Fruit fly (Drosophila melanogaster): Measurements from ENCODE around the gene EndoU.
A peak's percentile ranks its signal among the peaks of the same experiment; 100 is the strongest.

The EndoU gene

DNA sequence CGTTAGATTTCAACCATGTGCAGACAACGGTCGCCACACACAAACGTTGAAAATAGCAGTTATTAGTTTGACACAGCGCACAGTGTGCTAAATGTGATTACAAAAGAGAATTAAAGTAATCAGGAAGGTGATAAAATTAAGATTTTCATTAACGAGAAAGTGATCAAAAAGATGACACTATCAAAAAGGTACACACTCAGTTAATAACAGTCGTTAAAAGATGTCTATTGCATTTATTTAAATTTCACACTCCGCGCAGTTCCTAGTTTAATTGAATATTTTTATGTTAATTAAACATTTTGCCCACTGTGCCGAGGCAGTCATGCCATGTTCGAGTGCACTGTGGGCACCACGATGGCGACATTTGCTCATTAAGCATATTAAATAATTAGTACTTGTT lies 19.0 kb downstream of the EndoU start (continued):
- TF ChIP-seq Lim3 (GFP tag; IDR thresholded peaks at IDR 0.05) (no peak), CG33213 (GFP tag; optimal IDR thresholded peaks at IDR 0.05) (no peak), Hey (tag; optimal IDR thresholded peaks at IDR 0.05) (no peak), ftz-f1 (GFP tag; optimal IDR thresholded peaks at IDR 0.05) (no peak), CG4854 (GFP tag; optimal IDR thresholded peaks at IDR 0.05) (no peak), Bdp1 (GFP tag; optimal IDR thresholded peaks at IDR 0.05) (no peak), CG14441 (GFP tag; IDR thresholded peaks at IDR 0.05) (peak; percentile 70), dmrt11E (tag; optimal IDR thresholded peaks at IDR 0.05) (no peak), HmgZ (tag; optimal IDR thresholded peaks at IDR 0.05) (no peak), fd64A (GFP tag; optimal IDR thresholded peaks at IDR 0.05) (no peak), Dip2 (GFP tag; IDR thresholded peaks at IDR 0.05) (no peak), crc (GFP tag; optimal IDR thresholded peaks at IDR 0.05) (no peak), exex (tag; optimal IDR thresholded peaks at IDR 0.05) (no peak), repo (GFP tag; optimal IDR thresholded peaks at IDR 0.05) (no peak), CG12155 (GFP tag; optimal IDR thresholded peaks at IDR 0.05) (no peak), bigmax (GFP tag; optimal IDR thresholded peaks at IDR 0.05) (no peak), CG2202 (tag; optimal IDR thresholded peaks at IDR 0.05) (no peak), Sry-δ (GFP tag; optimal IDR thresholded peaks at IDR 0.05) (no peak), CG10366 (GFP tag; IDR thresholded peaks at IDR 0.05) (peak; percentile 29; the same call in 1 of the 2 replicates), prd (optimal IDR thresholded peaks at IDR 0.05) (no peak), prd (GFP tag; IDR thresholded peaks at IDR 0.05) (peak; percentile 61; the same call in 1 of the 3 replicates), jigr1 (GFP tag; IDR thresholded peaks at IDR 0.05) (no peak), toy (GFP tag; IDR thresholded peaks at IDR 0.05) (no peak), Dek (tag; optimal IDR thresholded peaks at IDR 0.05) (no peak), CG10321 (GFP tag; IDR thresholded peaks at IDR 0.05) (no peak), CG11723 (GFP tag; optimal IDR thresholded peaks at IDR 0.05) (no peak), slbo (GFP tag; IDR thresholded peaks at IDR 0.05) (no peak), odd (GFP tag; optimal IDR thresholded peaks at IDR 0.05) (peak; percentile 3), yki (optimal IDR thresholded peaks at IDR 0.05) (no peak), sqz (GFP tag; optimal IDR thresholded peaks at IDR 0.05) (no peak), CG4424 (GFP tag; optimal IDR thresholded peaks at IDR 0.05) (peak; percentile 5), run (tag; optimal IDR thresholded peaks at IDR 0.05) (peak; percentile 3), CG9817 (tag; optimal IDR thresholded peaks at IDR 0.05) (peak; percentile 4), CG31365 (tag; optimal IDR thresholded peaks at IDR 0.05) (no peak), cad (GFP tag; optimal IDR thresholded peaks at IDR 0.05) (no peak), CG3726 (GFP tag; IDR thresholded peaks at IDR 0.05) (no peak), Mes4 (GFP tag; optimal IDR thresholded peaks at IDR 0.05) (no peak), Atf-2 (GFP tag; optimal IDR thresholded peaks at IDR 0.05) (no peak), gro (GFP tag; optimal IDR thresholded peaks at IDR 0.05) (no peak), eyg (GFP tag; optimal IDR thresholded peaks at IDR 0.05) (no peak), dmrt99B (tag; optimal IDR thresholded peaks at IDR 0.05) (peak; percentile 61), lmd (GFP tag; IDR thresholded peaks at IDR 0.05) (peak; percentile 42; the same call in 1 of the 2 replicates), CG10959 (GFP tag; IDR thresholded peaks at IDR 0.05) (no peak), dimm (GFP tag; IDR thresholded peaks at IDR 0.05) (no peak), PHDP (tag; optimal IDR thresholded peaks at IDR 0.05) (peak; percentile 49), CG34376 (GFP tag; optimal IDR thresholded peaks at IDR 0.05) (no peak), Drgx (GFP tag; IDR thresholded peaks at IDR 0.05) (peak; percentile 74), CG4730 (GFP tag; IDR thresholded peaks at IDR 0.05) (no peak), klu (GFP tag; IDR thresholded peaks at IDR 0.05) (no peak), CG6175 (GFP tag; IDR thresholded peaks at IDR 0.05) (no peak), gsb (GFP tag; IDR thresholded peaks at IDR 0.05) (no peak), CG30431 (GFP tag; optimal IDR thresholded peaks at IDR 0.05) (no peak), CG7271 (tag; optimal IDR thresholded peaks at IDR 0.05) (no peak), nerfin-2 (GFP tag; IDR thresholded peaks at IDR 0.05; ENCODE audit: partially characterized antibody) (no peak)
